Fruit fly (Drosophila melanogaster) whole organism, embryonic: ENCODE results near the gene ninaC.

Source experiments
- Asciz ChIP-seq: fragments of 200-800 bp; sonication (Bioruptor generic); optimal IDR thresholded peaks from 2 replicates; lab custom pipeline; 2017; ENCODE audit warnings: missing biosample characterization, mild to moderate bottlenecking, missing genetic modification characterization, missing genetic modification reagents
- Atf-2 ChIP-seq: fragments of 200-800 bp; sonication (Bioruptor generic); optimal IDR thresholded peaks from 2 replicates; lab custom pipeline; 2016; ENCODE audit warnings: missing biosample characterization, missing genetic modification characterization
- Atf3 ChIP-seq: fragments of 200-800 bp; sonication (Bioruptor generic); optimal IDR thresholded peaks from 3 replicates; lab custom pipeline; 2016; ENCODE audit warnings: missing biosample characterization, missing genetic modification characterization
- B-H2 ChIP-seq: fragments of 200-800 bp; sonication (Bioruptor generic); optimal IDR thresholded peaks from 2 replicates; lab custom pipeline; 2018; ENCODE audit warnings: missing biosample characterization, mild to moderate bottlenecking, missing genetic modification characterization
- BtbVII ChIP-seq: fragments of 200-800 bp; sonication (Bioruptor generic); optimal IDR thresholded peaks from 3 replicates; lab custom pipeline; 2017; ENCODE audit warnings: missing biosample characterization, mild to moderate bottlenecking, missing genetic modification characterization
- CG10209 ChIP-seq: fragments of 200-800 bp; sonication (Bioruptor generic); optimal IDR thresholded peaks from 3 replicates; lab custom pipeline; 2017; ENCODE audit warnings: missing biosample characterization, mild to moderate bottlenecking, missing genetic modification characterization, missing genetic modification reagents
- CG10267 ChIP-seq: fragments of 200-800 bp; sonication (Bioruptor generic); optimal IDR thresholded peaks from 2 replicates; lab custom pipeline; 2018; ENCODE audit warnings: missing biosample characterization, mild to moderate bottlenecking, missing genetic modification characterization, moderate library complexity
- CG10462 ChIP-seq: fragments of 200-800 bp; sonication (Bioruptor generic); optimal IDR thresholded peaks from 2 replicates; lab custom pipeline; 2016; ENCODE audit warnings: missing biosample characterization, missing genetic modification characterization
- CG10565 ChIP-seq: fragments of 200-800 bp; sonication (Bioruptor generic); optimal IDR thresholded peaks from 3 replicates; lab custom pipeline; 2016; ENCODE audit warnings: missing biosample characterization, mild to moderate bottlenecking, missing genetic modification characterization
- CG10654 ChIP-seq: fragments of 200-800 bp; sonication (Bioruptor generic); optimal IDR thresholded peaks from 2 replicates; lab custom pipeline; 2016; ENCODE audit warnings: missing biosample characterization, missing genetic modification characterization
- CG11085 ChIP-seq: fragments of 200-800 bp; sonication (Bioruptor generic); IDR thresholded peaks from 2 replicates; pipeline ENCODE4 v1.3.6; 2022; ENCODE audit warnings: missing biosample characterization, missing genetic modification characterization
- CG11093 ChIP-seq: fragments of 200-800 bp; sonication (Bioruptor generic); IDR thresholded peaks from 3 replicates; pipeline ENCODE4 v1.3.6; 2022; ENCODE audit warnings: missing biosample characterization, missing genetic modification characterization
- CG16815 ChIP-seq: fragments of 200-800 bp; sonication (Bioruptor generic); optimal IDR thresholded peaks from 3 replicates; lab custom pipeline; 2017; ENCODE audit warnings: missing biosample characterization, mild to moderate bottlenecking, missing genetic modification characterization
- CG17612 ChIP-seq: fragments of 200-800 bp; sonication (Bioruptor generic); IDR thresholded peaks from 2 replicates; pipeline ENCODE4 v1.3.6; 2022; ENCODE audit warnings: missing biosample characterization, missing genetic modification characterization
- CG17912 ChIP-seq: fragments of 200-800 bp; sonication (Bioruptor generic); optimal IDR thresholded peaks from 2 replicates; lab custom pipeline; 2018; ENCODE audit warnings: missing biosample characterization, mild to moderate bottlenecking, missing genetic modification characterization
- CG18764 ChIP-seq: fragments of 200-800 bp; sonication (Bioruptor generic); optimal IDR thresholded peaks from 3 replicates; lab custom pipeline; 2016; ENCODE audit warnings: missing biosample characterization, missing genetic modification characterization
- CG2116 ChIP-seq: fragments of 200-800 bp; sonication (Bioruptor generic); optimal IDR thresholded peaks from 3 replicates; lab custom pipeline; 2018; ENCODE audit warnings: missing biosample characterization, mild to moderate bottlenecking, missing genetic modification characterization
- CG2875 ChIP-seq: fragments of 200-800 bp; sonication (Bioruptor generic); optimal IDR thresholded peaks from 2 replicates; lab custom pipeline; 2017; ENCODE audit warnings: missing biosample characterization, mild to moderate bottlenecking, missing genetic modification characterization, missing genetic modification reagents
- CG3065 ChIP-seq: fragments of 200-800 bp; sonication (Bioruptor generic); optimal IDR thresholded peaks from 2 replicates; lab custom pipeline; 2016; ENCODE audit warnings: missing biosample characterization, missing genetic modification characterization
- CG31441 ChIP-seq: fragments of 200-800 bp; sonication (Bioruptor generic); IDR thresholded peaks from 2 replicates; pipeline ENCODE4 v1.3.6; 2022; ENCODE audit warnings: missing biosample characterization, missing genetic modification characterization
- CG34376 ChIP-seq: fragments of 200-800 bp; sonication (Bioruptor generic); optimal IDR thresholded peaks from 2 replicates; lab custom pipeline; 2018; ENCODE audit warnings: missing biosample characterization, mild to moderate bottlenecking, missing genetic modification characterization
- CG4404 ChIP-seq: fragments of 200-800 bp; sonication (Bioruptor generic); IDR thresholded peaks from 2 replicates; pipeline ENCODE4 v1.3.6; 2022; ENCODE audit warnings: missing biosample characterization, missing genetic modification characterization
- CG5180 ChIP-seq: fragments of 200-800 bp; sonication (Bioruptor generic); optimal IDR thresholded peaks from 3 replicates; lab custom pipeline; 2017; ENCODE audit warnings: missing biosample characterization, missing genetic modification characterization, mild to moderate bottlenecking, moderate library complexity, missing genetic modification reagents
- CG7839 ChIP-seq: fragments of 200-800 bp; sonication (Bioruptor generic); optimal IDR thresholded peaks from 3 replicates; lab custom pipeline; 2018; ENCODE audit warnings: missing biosample characterization, mild to moderate bottlenecking, missing genetic modification characterization, moderate library complexity
- CG7987 ChIP-seq: fragments of 200-800 bp; sonication (Bioruptor generic); optimal IDR thresholded peaks from 2 replicates; lab custom pipeline; 2018; ENCODE audit warnings: missing biosample characterization, mild to moderate bottlenecking, missing genetic modification characterization, moderate library complexity
- CG9876 ChIP-seq: fragments of 200-800 bp; sonication (Bioruptor generic); optimal IDR thresholded peaks from 2 replicates; lab custom pipeline; 2016; ENCODE audit warnings: missing biosample characterization, missing genetic modification characterization
- Dbx ChIP-seq: fragments of 200-800 bp; sonication (Bioruptor generic); IDR thresholded peaks from 3 replicates; pipeline ENCODE4 v1.3.6; 2022; ENCODE audit warnings: missing biosample characterization, missing genetic modification characterization
- Dref ChIP-seq: fragments of 200-800 bp; sonication (Bioruptor generic); IDR thresholded peaks from 2 replicates; pipeline ENCODE4 v1.3.6; 2022; ENCODE audit warnings: missing biosample characterization, missing genetic modification characterization
- E2f2 ChIP-seq: fragments of 200-800 bp; sonication (Bioruptor generic); IDR thresholded peaks from 2 replicates; pipeline ENCODE4 v1.3.6; 2022; ENCODE audit warnings: missing biosample characterization, missing genetic modification characterization
- Kr ChIP-seq: fragments of 200-800 bp; sonication (Bioruptor generic); optimal IDR thresholded peaks from 2 replicates; lab custom pipeline; 2017; ENCODE audit warnings: missing biosample characterization, mild to moderate bottlenecking, missing genetic modification characterization
- MTF-1 ChIP-seq: fragments of 200-800 bp; sonication (Bioruptor generic); optimal IDR thresholded peaks from 2 replicates; lab custom pipeline; 2018; ENCODE audit warnings: missing biosample characterization, mild to moderate bottlenecking, missing genetic modification characterization, borderline replicate concordance
- Oli ChIP-seq: fragments of 200-800 bp; sonication (Bioruptor generic); optimal IDR thresholded peaks from 2 replicates; lab custom pipeline; 2018; ENCODE audit warnings: missing biosample characterization, mild to moderate bottlenecking, missing genetic modification characterization, moderate library complexity
- Trl ChIP-seq, 3 experiments: fragments of >200 bp in 2 of 3; fragments of 200-800 bp in 1 of 3; sonication (Bioruptor generic) in 1 of 3; optimal IDR thresholded peaks; 2 replicates in 1 of 3; 3 replicates in 2 of 3; lab custom pipeline; 2016 to 2017; ENCODE audit warnings: missing biosample characterization in 1 of 3, missing genetic modification characterization in 1 of 3
- ab ChIP-seq: fragments of 200-800 bp; sonication (Bioruptor generic); optimal IDR thresholded peaks from 2 replicates; lab custom pipeline; 2016; ENCODE audit warnings: missing biosample characterization, missing genetic modification characterization
- cato ChIP-seq: fragments of 200-800 bp; sonication (Bioruptor generic); optimal IDR thresholded peaks from 2 replicates; lab custom pipeline; 2016; ENCODE audit warnings: missing biosample characterization, missing genetic modification characterization, borderline replicate concordance
- disco-r ChIP-seq: fragments of 200-800 bp; sonication (Bioruptor generic); optimal IDR thresholded peaks from 2 replicates; lab custom pipeline; 2016; ENCODE audit warnings: missing biosample characterization, missing genetic modification characterization
- dmrt99B ChIP-seq: fragments of 200-800 bp; sonication (Bioruptor generic); optimal IDR thresholded peaks from 2 replicates; lab custom pipeline; 2018; ENCODE audit warnings: missing biosample characterization, mild to moderate bottlenecking, missing genetic modification characterization, moderate library complexity
- gcm2 ChIP-seq: fragments of 200-800 bp; sonication (Bioruptor generic); optimal IDR thresholded peaks from 2 replicates; lab custom pipeline; 2016; ENCODE audit warnings: missing biosample characterization, missing genetic modification characterization
- hb ChIP-seq: fragments of 200-800 bp; sonication (Bioruptor generic); IDR thresholded peaks from 3 replicates; pipeline ENCODE4 v1.3.6; 2022; ENCODE audit warnings: missing biosample characterization, missing genetic modification characterization; ENCODE audit not compliant: partially characterized antibody
- lola ChIP-seq, 3 experiments: fragments of >200 bp in 2 of 3; fragments of 200-800 bp in 1 of 3; sonication (Bioruptor generic) in 1 of 3; optimal IDR thresholded peaks; 2 replicates each; lab custom pipeline; 2017 to 2019; ENCODE audit warnings: missing biosample characterization in 3 of 3, missing genetic modification characterization in 3 of 3, mild to moderate bottlenecking in 1 of 3, moderate library complexity in 1 of 3
- nom ChIP-seq: fragments of 200-800 bp; sonication (Bioruptor generic); optimal IDR thresholded peaks from 2 replicates; lab custom pipeline; 2017; ENCODE audit warnings: missing biosample characterization, missing genetic modification characterization, mild to moderate bottlenecking, moderate library complexity, missing genetic modification reagents
- p53 ChIP-seq: fragments of 200-800 bp; sonication (Bioruptor generic); optimal IDR thresholded peaks from 2 replicates; lab custom pipeline; 2016; ENCODE audit warnings: missing biosample characterization, missing genetic modification characterization
- ranshi ChIP-seq: fragments of 200-800 bp; sonication (Bioruptor generic); IDR thresholded peaks from 2 replicates; pipeline ENCODE4 v1.3.6; 2022; ENCODE audit warnings: missing biosample characterization, missing genetic modification characterization
- salm ChIP-seq: fragments of 200-800 bp; sonication (Bioruptor generic); optimal IDR thresholded peaks from 2 replicates; lab custom pipeline; 2018; ENCODE audit warnings: missing biosample characterization, mild to moderate bottlenecking, missing genetic modification characterization
- seq ChIP-seq: fragments of 200-800 bp; sonication (Bioruptor generic); IDR thresholded peaks from 2 replicates; pipeline ENCODE4 v1.3.6; 2022; ENCODE audit warnings: missing biosample characterization, missing genetic modification characterization
- stwl ChIP-seq: fragments of 200-800 bp; sonication (Bioruptor generic); optimal IDR thresholded peaks from 3 replicates; lab custom pipeline; 2018; ENCODE audit warnings: missing biosample characterization, mild to moderate bottlenecking, missing genetic modification characterization, moderate library complexity
- tin ChIP-seq: fragments of 200-800 bp; sonication (Bioruptor generic); optimal IDR thresholded peaks from 3 replicates; lab custom pipeline; 2016; ENCODE audit warnings: missing biosample characterization, missing genetic modification characterization
- vfl ChIP-seq: fragments of 200-800 bp; sonication (Bioruptor generic); optimal IDR thresholded peaks from 2 replicates; lab custom pipeline; 2016; ENCODE audit warnings: missing biosample characterization, missing genetic modification characterization

ninaC gene

DNA sequence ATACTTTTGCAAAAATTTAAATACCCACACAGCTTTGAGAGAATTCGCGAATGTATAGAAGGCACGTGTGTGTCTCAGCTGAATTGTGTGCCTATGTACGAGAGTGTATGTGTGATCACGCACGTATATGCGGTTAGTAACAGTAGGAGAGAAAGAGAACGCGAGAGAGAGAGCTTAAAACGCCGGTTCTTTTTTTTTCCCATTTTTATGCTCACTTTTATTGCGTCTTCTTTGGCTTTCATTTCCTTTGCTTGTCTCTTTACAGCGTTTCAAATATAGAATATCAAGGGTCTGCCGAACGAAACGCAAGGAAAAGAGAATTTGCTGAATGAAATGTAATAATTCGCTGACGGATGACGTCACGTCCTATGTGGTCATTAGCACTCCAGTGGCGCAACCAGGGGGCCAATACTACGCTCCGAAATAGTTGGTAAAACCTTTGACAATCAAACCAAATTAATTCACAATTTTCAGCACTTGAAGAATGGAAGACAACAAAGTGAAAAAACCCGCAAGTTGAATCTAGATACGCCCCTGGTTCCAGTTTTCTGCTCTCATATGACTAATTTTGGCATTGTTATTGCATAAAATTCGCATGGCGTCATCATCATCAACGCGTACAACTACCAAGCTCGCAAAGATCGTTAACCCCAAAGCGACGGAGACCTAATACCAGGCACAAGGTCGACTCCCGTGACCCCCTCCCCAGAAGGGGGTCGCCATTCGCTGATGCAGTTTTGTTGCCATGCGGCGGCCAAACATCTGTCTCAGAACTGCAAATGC is 47.6 kb downstream of the ninaC start (continued):
- TF ChIP-seq CG10654 (no peak), CG4404 (GFP tag; lab: Robert Waterston, UW) (peak; percentile 47), hb (no peak), cato (GFP tag; lab: Kevin White, UChicago) (no peak), CG3065 (GFP tag; lab: Kevin White, UChicago) (no peak), CG17612 (GFP tag; lab: Robert Waterston, UW) (peak; percentile 53; the same call in 1 of the 2 replicates), BtbVII (GFP tag; lab: Kevin White, UChicago) (peak; percentile 56), CG7839 (tag; lab: Kevin White, UChicago) (peak; percentile 61), CG34376 (GFP tag; lab: Kevin White, UChicago) (no peak), CG11093 (GFP tag; lab: Robert Waterston, UW) (no peak), CG31441 (GFP tag; lab: Robert Waterston, UW) (no peak), lola (GFP tag; optimal IDR thresholded peaks at IDR 0.05; lab: Kevin White, UChicago) (no peak), Kr (GFP tag; lab: Kevin White, UChicago) (no peak), CG10267 (tag; lab: Kevin White, UChicago) (no peak), seq (GFP tag; lab: Robert Waterston, UW) (peak; percentile 45; the same call in 1 of the 2 replicates), CG2116 (GFP tag; lab: Kevin White, UChicago) (no peak), CG9876 (peak; percentile 52), Trl (optimal IDR thresholded peaks at IDR 0.05; lab: Kevin White, UChicago) (peak; percentile 52 to 85), Trl (GFP tag; optimal IDR thresholded peaks at IDR 0.05; lab: Kevin White, UChicago) (peak; percentile 42), CG10462 (GFP tag; lab: Kevin White, UChicago) (no peak), salm (tag; lab: Kevin White, UChicago) (no peak), ab (GFP tag; lab: Kevin White, UChicago) (peak; percentile 32), MTF-1 (GFP tag; lab: Kevin White, UChicago) (peak; percentile 5), dmrt99B (tag; lab: Kevin White, UChicago) (no peak), B-H2 (no peak), stwl (tag; lab: Kevin White, UChicago) (no peak), CG10565 (GFP tag; lab: Kevin White, UChicago) (no peak), Atf3 (peak; percentile 28), CG10209 (GFP tag; lab: Kevin White, UChicago) (peak; percentile 55), CG2875 (GFP tag; lab: Kevin White, UChicago) (no peak), nom (GFP tag; lab: Kevin White, UChicago) (no peak), Atf-2 (GFP tag; lab: Kevin White, UChicago) (peak; percentile 19), vfl (peak; percentile 77), CG7987 (no peak), ranshi (GFP tag; lab: Robert Waterston, UW) (peak; percentile 55; the same call in 1 of the 2 replicates), disco-r (GFP tag; lab: Kevin White, UChicago) (peak; percentile 35), Asciz (no peak), E2f2 (GFP tag; lab: Robert Waterston, UW) (0 out of 2 replicates have a peak, but pooled peaks have one; percentile 11), CG5180 (no peak), p53 (GFP tag; lab: Kevin White, UChicago) (no peak), Dbx (peak; percentile 92), Dref (GFP tag; lab: Robert Waterston, UW) (0 out of 2 replicates have a peak, but pooled peaks have one; percentile 31), CG18764 (no peak), tin (GFP tag; lab: Kevin White, UChicago) (peak; percentile 26), CG16815 (peak; percentile 51), CG11085 (GFP tag; lab: Robert Waterston, UW) (peak; percentile 84), Oli (no peak), gcm2 (peak; percentile 41), CG17912 (GFP tag; lab: Kevin White, UChicago) (no peak)
